Worm (Caenorhabditis elegans): ENCODE data around the gene C31B8.7.

DNA sequence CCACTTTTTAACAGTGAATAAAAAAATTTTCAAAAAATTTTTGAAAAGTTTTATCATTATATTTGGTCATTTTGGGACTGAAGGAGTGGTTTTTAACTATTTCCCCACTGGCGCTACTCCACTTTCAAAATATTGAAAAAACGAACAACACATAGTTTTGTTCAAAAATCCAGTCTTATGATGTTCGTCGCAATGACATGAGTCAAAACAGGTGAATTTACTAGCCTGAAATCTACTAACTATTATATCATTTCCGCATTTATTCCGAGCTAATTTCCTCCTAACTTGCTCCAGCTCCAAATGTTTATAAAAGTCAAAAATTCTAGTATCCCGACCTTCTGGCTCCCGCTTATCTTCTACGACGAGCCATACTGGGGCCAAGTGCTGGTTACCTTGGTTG lies 18.7 kb downstream of the C31B8.7 start, which contains the start of gene sre-24:
- no peak for TF ChIP-seq ztf-23 (GFP tag; IDR thresholded peaks at IDR 0.05)
- TF ChIP-seq ref-1 (GFP tag; conservative IDR thresholded peaks at IDR 0.05): no peak
- TF ChIP-seq flt-1 (GFP tag; IDR thresholded peaks at IDR 0.05): no peak
- no peak for TF ChIP-seq ztf-29 (GFP tag; IDR thresholded peaks at IDR 0.05)
- no peak for TF ChIP-seq T22C8.4 (GFP tag; IDR thresholded peaks at IDR 0.05)
- TF ChIP-seq cog-1 (tag; optimal IDR thresholded peaks at IDR 0.05): no peak
- no peak for TF ChIP-seq med-1 (GFP tag; optimal IDR thresholded peaks at IDR 0.05; ENCODE audit: insufficient read depth)
- no peak for TF ChIP-seq tab-1 (GFP tag; IDR thresholded peaks at IDR 0.05)

Data from whole organism, midembryonic.